Worm (Caenorhabditis elegans) whole organism, L4/young adult: ENCODE results near the gene rgr-1.

Source experiments
- W03F9.2 ChIP-seq: fragments of 150-350 bp; optimal IDR thresholded peaks from 2 replicates; lab custom pipeline; 2014; ENCODE audit warnings: missing biosample characterization, missing genetic modification characterization
- dao-5 ChIP-seq: sonication (generic microtip); optimal IDR thresholded peaks from 2 replicates; lab custom pipeline; 2016; ENCODE audit warnings: missing genotype, missing genetic modification characterization, moderate library complexity, missing compliant biosample characterization
- him-1 ChIP-seq: sonication (generic microtip); optimal IDR thresholded peaks from 2 replicates; lab custom pipeline; 2016; ENCODE audit warnings: missing genotype, missing genetic modification reagents, missing genetic modification characterization, missing compliant biosample characterization

DNA sequence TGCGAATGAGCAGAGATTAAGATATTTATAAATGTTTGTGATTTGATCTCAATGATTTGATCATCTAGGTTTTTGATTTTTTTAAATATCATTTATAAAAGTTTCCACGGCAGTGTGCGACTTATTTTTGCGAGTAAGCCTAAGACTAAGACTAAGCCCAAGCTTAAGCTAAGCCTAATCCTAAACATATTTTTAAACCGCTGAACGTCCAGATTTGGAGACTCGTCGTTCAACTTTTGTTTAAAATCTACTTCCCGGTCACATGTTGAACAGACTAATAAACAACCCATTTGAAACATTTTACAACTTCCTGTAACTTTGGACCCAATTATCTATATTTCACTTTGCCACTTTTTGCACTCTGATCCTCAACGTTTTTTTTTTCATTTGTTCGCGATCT is 34.5 kb upstream of the rgr-1 start, which contains the start of gene K04H4.5:
- no peak for TF ChIP-seq W03F9.2 (tag; lab: Kevin White, UChicago)
- no peak for TF ChIP-seq dao-5 (tag; lab: Kevin White, UChicago)
- TF ChIP-seq him-1 (tag; lab: Kevin White, UChicago) = no peak
